Fruit fly (Drosophila melanogaster): Measurements from ENCODE around the gene Sik2.
A peak's percentile ranks its signal among the peaks of the same experiment; 100 is the strongest.

The Sik2 gene

dm6 chrX:2066259-2066658, 4.5 kb upstream of the Sik2 start, which contains the start of gene CG14054:
CG14054 (minus strand) TSS chrX:2066359.
- TF ChIP-seq usp (GFP tag; optimal IDR thresholded peaks at IDR 0.05) (no peak), CG8478 (optimal IDR thresholded peaks at IDR 0.05) (no peak), pan (optimal IDR thresholded peaks at IDR 0.05) (no peak), EcR (GFP tag; optimal IDR thresholded peaks at IDR 0.05) (no peak), Dll (optimal IDR thresholded peaks at IDR 0.05) (no peak), psq (optimal IDR thresholded peaks at IDR 0.05) (no peak)

- TF ChIP-seq pan (optimal IDR thresholded peaks at IDR 0.05): no peak
- TF ChIP-seq usp (GFP tag; optimal IDR thresholded peaks at IDR 0.05): no peak
- TF ChIP-seq CG8478 (optimal IDR thresholded peaks at IDR 0.05): no peak
- no peak for TF ChIP-seq psq (optimal IDR thresholded peaks at IDR 0.05)
- no peak for TF ChIP-seq EcR (GFP tag; optimal IDR thresholded peaks at IDR 0.05)
- no peak for TF ChIP-seq Dll (optimal IDR thresholded peaks at IDR 0.05)
These were observed 3.4 kb upstream of the Sik2 start, which contains the start of gene CG4281 for dm6 chrX:2065073-2065472. CG4281 (minus strand) TSS chrX:2065142.

dm6 chrX:2061119-2061518, 596 bp downstream of the Sik2 start:
- TF ChIP-seq EcR (GFP tag; optimal IDR thresholded peaks at IDR 0.05) (no peak), Dll (optimal IDR thresholded peaks at IDR 0.05) (no peak), CG8478 (optimal IDR thresholded peaks at IDR 0.05) (no peak), pan (optimal IDR thresholded peaks at IDR 0.05) (no peak), usp (GFP tag; optimal IDR thresholded peaks at IDR 0.05) (no peak), psq (optimal IDR thresholded peaks at IDR 0.05) (no peak)

- TF ChIP-seq Dll (optimal IDR thresholded peaks at IDR 0.05) (peak; percentile 93), CG8478 (optimal IDR thresholded peaks at IDR 0.05) (no peak)
These were observed 11.4 kb downstream of the Sik2 start, which contains the start of gene moody for dm6 chrX:2050070-2050899. moody (minus strand) TSS chrX:2050120.

dm6 chrX:2048778-2049686, 12.7 kb downstream of the Sik2 start:
- TF ChIP-seq pan (optimal IDR thresholded peaks at IDR 0.05) (no peak), EcR (GFP tag; optimal IDR thresholded peaks at IDR 0.05) (no peak), psq (optimal IDR thresholded peaks at IDR 0.05) (no peak), usp (GFP tag; optimal IDR thresholded peaks at IDR 0.05) (no peak), Dll (optimal IDR thresholded peaks at IDR 0.05) (no peak), CG8478 (optimal IDR thresholded peaks at IDR 0.05) (no peak)

- TF ChIP-seq usp (GFP tag; optimal IDR thresholded peaks at IDR 0.05): no peak
These were observed 17.9 kb downstream of the Sik2 start, which contains the start of gene CG4325 for dm6 chrX:2043660-2044397. CG4325 (minus strand) TSS chrX:2043818.

dm6 chrX:2041981-2042847, 19.5 kb downstream of the Sik2 start, which contains the start of the genes Actn and usp:
Actn (minus strand) TSS chrX:2042311.
usp (minus strand) TSS chrX:2042311.
- peak; percentile 39 for TF ChIP-seq Dll (optimal IDR thresholded peaks at IDR 0.05)
- TF ChIP-seq CG8478 (optimal IDR thresholded peaks at IDR 0.05): no peak
- no peak for TF ChIP-seq EcR (GFP tag; optimal IDR thresholded peaks at IDR 0.05)

dm6 chrX:2041312-2041918, 20.3 kb downstream of the Sik2 start, which contains the start of gene CG4313:
CG4313 (plus strand) TSS chrX:2041868.
- TF ChIP-seq Dll (optimal IDR thresholded peaks at IDR 0.05): no peak

dm6 chrX:2037605-2038004, 24.1 kb downstream of the Sik2 start:
- TF ChIP-seq pan (optimal IDR thresholded peaks at IDR 0.05) (no peak), psq (optimal IDR thresholded peaks at IDR 0.05) (no peak), EcR (GFP tag; optimal IDR thresholded peaks at IDR 0.05) (no peak), CG8478 (optimal IDR thresholded peaks at IDR 0.05) (no peak), usp (GFP tag; optimal IDR thresholded peaks at IDR 0.05) (no peak), Dll (optimal IDR thresholded peaks at IDR 0.05) (no peak)

dm6 chrX:2036800-2037488, 24.8 kb downstream of the Sik2 start:
- TF ChIP-seq pan (optimal IDR thresholded peaks at IDR 0.05) (peak; percentile 92), usp (GFP tag; optimal IDR thresholded peaks at IDR 0.05) (no peak)
